Worm (Caenorhabditis elegans): ENCODE data around the gene F43B10.1.

DNA sequence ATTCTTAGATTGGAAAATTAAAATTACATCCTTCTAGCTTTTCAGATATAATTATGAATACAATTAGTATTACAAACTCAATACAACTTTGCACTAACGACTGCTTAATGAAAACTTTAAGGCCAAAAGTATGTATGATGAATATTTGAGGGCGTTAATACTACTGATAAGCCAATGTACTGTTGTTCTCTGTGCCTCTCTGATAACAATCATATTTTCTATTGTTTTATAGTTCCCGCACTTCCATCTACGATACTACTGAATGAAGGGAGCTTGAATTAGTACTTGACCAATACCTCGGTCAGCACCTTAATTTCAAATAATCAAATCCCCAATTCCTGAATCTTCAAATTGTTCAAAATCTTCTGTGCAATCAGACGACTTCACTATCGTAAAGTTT lies 6.5 kb upstream of the F43B10.1 start:
- TF ChIP-seq flt-1 (GFP tag; IDR thresholded peaks at IDR 0.05) (no peak), T22C8.4 (GFP tag; IDR thresholded peaks at IDR 0.05) (no peak)
